Worm (Caenorhabditis elegans) whole organism, L3 larva: Measurements from ENCODE around the gene srg-64.

Experiments
- R02D3.7 ChIP-seq: fragments of 150-350 bp; optimal IDR thresholded peaks from 2 replicates; lab custom pipeline; 2014; ENCODE audit warnings: missing biosample characterization, missing genetic modification characterization
- ZK546.5 ChIP-seq: sonication (generic microtip); optimal IDR thresholded peaks from 2 replicates; lab custom pipeline; 2017; ENCODE audit warnings: missing biosample characterization, missing genetic modification characterization
- aly-2 ChIP-seq: fragments of 150-350 bp; optimal IDR thresholded peaks from 2 replicates; lab custom pipeline; 2014; ENCODE audit warnings: missing biosample characterization, missing genetic modification characterization
- ama-1 ChIP-seq: fragments of 150-350 bp; optimal IDR thresholded peaks from 2 replicates; lab custom pipeline; 2018
- ceh-16 ChIP-seq: sonication (generic microtip); optimal IDR thresholded peaks from 2 replicates; lab custom pipeline; 2017; ENCODE audit warnings: missing biosample characterization, missing genetic modification characterization
- ceh-28 ChIP-seq: fragments of 150-350 bp; optimal IDR thresholded peaks from 2 replicates; lab custom pipeline; 2014; ENCODE audit warnings: missing biosample characterization, missing genetic modification reagents, missing genetic modification characterization
- ceh-82 ChIP-seq: fragments of 150-350 bp; optimal IDR thresholded peaks from 2 replicates; lab custom pipeline; 2014; ENCODE audit warnings: missing biosample characterization, missing genetic modification characterization
- ceh-9 ChIP-seq: sonication (generic microtip); optimal IDR thresholded peaks from 2 replicates; lab custom pipeline; 2018; ENCODE audit warnings: missing biosample characterization, missing genetic modification characterization
- daf-12 ChIP-seq: fragments of 150-350 bp; optimal IDR thresholded peaks from 2 replicates; lab custom pipeline; 2014; ENCODE audit warnings: missing biosample characterization, missing genetic modification reagents, missing genetic modification characterization
- egl-27 ChIP-seq: sonication (generic microtip); optimal IDR thresholded peaks from 4 replicates; lab custom pipeline; 2017; ENCODE audit warnings: missing biosample characterization, missing genetic modification reagents, missing genetic modification characterization
- egl-5 ChIP-seq: fragments of 150-350 bp; optimal IDR thresholded peaks from 2 replicates; lab custom pipeline; 2017; ENCODE audit warnings: missing biosample characterization, missing genetic modification reagents, missing genetic modification characterization, inconsistent platforms
- elt-1 ChIP-seq: fragments of 150-350 bp; optimal IDR thresholded peaks from 2 replicates; lab custom pipeline; 2014; ENCODE audit warnings: missing biosample characterization, missing genetic modification characterization
- elt-2 ChIP-seq: sonication (generic microtip); optimal IDR thresholded peaks from 2 replicates; lab custom pipeline; 2016; ENCODE audit warnings: missing genetic modification reagents, mild to moderate bottlenecking, missing genetic modification characterization, missing compliant biosample characterization
- elt-3 ChIP-seq, 3 experiments: fragments of 150-350 bp in 1 of 3; sonication (generic microtip) in 2 of 3; optimal IDR thresholded peaks; 2 replicates in 2 of 3; 4 replicates in 1 of 3; lab custom pipeline; 2014 to 2017; ENCODE audit warnings: missing biosample characterization in 3 of 3, missing genetic modification characterization in 3 of 3
- fkh-10 ChIP-seq: sonication (generic microtip); optimal IDR thresholded peaks from 2 replicates; lab custom pipeline; 2017; ENCODE audit warnings: missing biosample characterization, missing genetic modification reagents, missing genetic modification characterization
- fos-1 ChIP-seq: fragments of 150-350 bp; optimal IDR thresholded peaks from 2 replicates; lab custom pipeline; 2014; ENCODE audit warnings: missing biosample characterization, missing genetic modification characterization
- hmg-11 ChIP-seq: sonication (generic microtip); optimal IDR thresholded peaks from 2 replicates; lab custom pipeline; 2016; ENCODE audit warnings: missing genetic modification characterization, missing compliant biosample characterization
- jun-1 ChIP-seq: fragments of 150-350 bp; optimal IDR thresholded peaks from 2 replicates; lab custom pipeline; 2014; ENCODE audit warnings: missing biosample characterization, missing genetic modification reagents, missing genetic modification characterization
- lin-15B ChIP-seq: fragments of 150-350 bp; optimal IDR thresholded peaks from 2 replicates; lab custom pipeline; 2014; ENCODE audit warnings: missing biosample characterization, missing genetic modification characterization
- lin-39 ChIP-seq: fragments of 150-350 bp; optimal IDR thresholded peaks from 2 replicates; lab custom pipeline; 2018; ENCODE audit warnings: missing biosample characterization, missing genetic modification reagents, missing genetic modification characterization
- lsy-12 ChIP-seq: sonication (generic microtip); optimal IDR thresholded peaks from 2 replicates; lab custom pipeline; 2016; ENCODE audit warnings: mild to moderate bottlenecking, missing genetic modification characterization, missing compliant biosample characterization
- mdl-1 ChIP-seq: fragments of 150-350 bp; optimal IDR thresholded peaks from 2 replicates; lab custom pipeline; 2014; ENCODE audit warnings: missing biosample characterization, missing genetic modification characterization
- mml-1 ChIP-seq: fragments of 150-350 bp; sonication (generic microtip); optimal IDR thresholded peaks from 3 replicates; lab custom pipeline; 2014; ENCODE audit warnings: missing biosample characterization, missing genetic modification characterization
- nfya-1 ChIP-seq: sonication (generic microtip); optimal IDR thresholded peaks from 2 replicates; lab custom pipeline; 2017; ENCODE audit warnings: missing genetic modification characterization, mild to moderate bottlenecking, missing compliant biosample characterization, antibody characterized with exemption, moderate library complexity; ENCODE audit not compliant: insufficient read depth
- nhr-11 ChIP-seq: fragments of 150-350 bp; optimal IDR thresholded peaks from 2 replicates; lab custom pipeline; 2014; ENCODE audit warnings: missing biosample characterization, missing genetic modification characterization
- nhr-12 ChIP-seq: fragments of 150-350 bp; optimal IDR thresholded peaks from 2 replicates; lab custom pipeline; 2014; ENCODE audit warnings: missing biosample characterization, missing genetic modification characterization
- nhr-23 ChIP-seq: fragments of 150-350 bp; optimal IDR thresholded peaks from 2 replicates; lab custom pipeline; 2014; ENCODE audit warnings: missing biosample characterization, missing genetic modification reagents, missing genetic modification characterization
- nhr-237 ChIP-seq: fragments of 150-350 bp; optimal IDR thresholded peaks from 2 replicates; lab custom pipeline; 2014; ENCODE audit warnings: missing biosample characterization, missing genetic modification characterization
- nhr-25 ChIP-seq: sonication (generic microtip); optimal IDR thresholded peaks from 2 replicates; lab custom pipeline; 2017; ENCODE audit warnings: missing biosample characterization, missing genetic modification characterization
- nhr-28 ChIP-seq: fragments of 150-350 bp; optimal IDR thresholded peaks from 2 replicates; lab custom pipeline; 2014; ENCODE audit warnings: missing biosample characterization, missing genetic modification characterization
- nhr-43 ChIP-seq: sonication (generic microtip); optimal IDR thresholded peaks from 2 replicates; lab custom pipeline; 2016; ENCODE audit warnings: mild to moderate bottlenecking, missing genetic modification characterization, missing compliant biosample characterization; ENCODE audit not compliant: poor library complexity, severe bottlenecking
- nhr-67 ChIP-seq: fragments of 150-350 bp; optimal IDR thresholded peaks from 2 replicates; lab custom pipeline; 2014; ENCODE audit warnings: missing biosample characterization, missing genetic modification characterization
- nhr-77 ChIP-seq: fragments of 150-350 bp; optimal IDR thresholded peaks from 2 replicates; lab custom pipeline; 2014; ENCODE audit warnings: missing biosample characterization, missing genetic modification characterization
- pha-4 ChIP-seq: fragments of 150-350 bp; optimal IDR thresholded peaks from 2 replicates; lab custom pipeline; 2014; ENCODE audit warnings: missing biosample characterization, missing genetic modification reagents, missing genetic modification characterization
- pqm-1 ChIP-seq: fragments of 150-350 bp; optimal IDR thresholded peaks from 2 replicates; lab custom pipeline; 2017; ENCODE audit warnings: missing biosample characterization, missing genetic modification characterization, inconsistent platforms
- sea-2 ChIP-seq: fragments of 150-350 bp; sonication (generic microtip); optimal IDR thresholded peaks from 4 replicates; lab custom pipeline; 2014; ENCODE audit warnings: missing biosample characterization, missing genetic modification reagents, missing genetic modification characterization
- skn-1 ChIP-seq: fragments of 150-350 bp; optimal IDR thresholded peaks from 2 replicates; lab custom pipeline; 2014; ENCODE audit warnings: missing biosample characterization, missing genetic modification characterization
- snpc-4 ChIP-seq: fragments of 150-350 bp; optimal IDR thresholded peaks from 2 replicates; lab custom pipeline; 2014; ENCODE audit warnings: missing biosample characterization, missing genetic modification characterization
- tbx-2 ChIP-seq: sonication (generic microtip); optimal IDR thresholded peaks from 2 replicates; lab custom pipeline; 2016; ENCODE audit warnings: mild to moderate bottlenecking, missing genetic modification characterization, missing compliant biosample characterization
- unc-39 ChIP-seq: sonication (generic microtip); optimal IDR thresholded peaks from 4 replicates; lab custom pipeline; 2017; ENCODE audit warnings: missing biosample characterization, missing genetic modification characterization
- unc-62 ChIP-seq: fragments of 150-350 bp; sonication (generic microtip); optimal IDR thresholded peaks from 4 replicates; lab custom pipeline; 2014; ENCODE audit warnings: missing biosample characterization, missing genetic modification reagents, missing genetic modification characterization
- zag-1 ChIP-seq: fragments of 150-350 bp; optimal IDR thresholded peaks from 2 replicates; lab custom pipeline; 2014; ENCODE audit warnings: missing biosample characterization, missing genetic modification characterization
- ztf-11 ChIP-seq: fragments of 150-350 bp; optimal IDR thresholded peaks from 2 replicates; lab custom pipeline; 2014; ENCODE audit warnings: missing biosample characterization, missing genetic modification characterization
- ztf-4 ChIP-seq: fragments of 150-350 bp; optimal IDR thresholded peaks from 2 replicates; lab custom pipeline; 2014; ENCODE audit warnings: missing biosample characterization, missing genetic modification characterization

Gene srg-64

DNA sequence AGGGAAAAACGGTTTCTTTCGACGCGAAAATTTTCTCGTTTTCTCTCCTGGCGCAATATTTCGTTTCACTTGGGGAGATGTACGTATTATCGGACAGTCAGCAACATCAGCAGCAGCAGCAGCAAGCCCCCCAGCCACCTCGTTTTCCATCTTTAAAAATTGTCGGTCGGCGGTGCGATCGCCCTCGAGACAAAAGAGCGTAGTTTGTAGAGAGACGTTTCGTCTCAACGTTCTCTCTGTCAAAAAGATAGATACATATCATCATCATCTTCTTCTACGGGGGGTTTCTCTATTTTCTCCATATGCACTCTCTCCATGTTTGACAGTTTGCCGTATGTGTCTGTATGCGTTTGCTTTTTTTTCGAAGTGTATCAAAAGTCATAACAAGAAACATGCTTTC is 30.8 kb downstream of the srg-64 start (continued):
- TF ChIP-seq ztf-11 (tag; lab: Kevin White, UChicago) (no peak), daf-12 (tag; lab: Kevin White, UChicago) (no peak), egl-5 (tag; lab: Kevin White, UChicago) (no peak), ceh-9 (tag; lab: Kevin White, UChicago) (no peak), fkh-10 (GFP tag; lab: Kevin White, UChicago) (no peak), lin-39 (tag; lab: Kevin White, UChicago) (no peak), nhr-67 (tag; lab: Kevin White, UChicago) (no peak), mml-1 (tag; lab: Kevin White, UChicago) (no peak), lsy-12 (tag; lab: Kevin White, UChicago) (no peak), nhr-25 (tag; lab: Kevin White, UChicago) (peak; percentile 72), nfya-1 (tag; lab: Kevin White, UChicago) (peak; percentile 16), ceh-82 (tag; lab: Kevin White, UChicago) (no peak)

DNA sequence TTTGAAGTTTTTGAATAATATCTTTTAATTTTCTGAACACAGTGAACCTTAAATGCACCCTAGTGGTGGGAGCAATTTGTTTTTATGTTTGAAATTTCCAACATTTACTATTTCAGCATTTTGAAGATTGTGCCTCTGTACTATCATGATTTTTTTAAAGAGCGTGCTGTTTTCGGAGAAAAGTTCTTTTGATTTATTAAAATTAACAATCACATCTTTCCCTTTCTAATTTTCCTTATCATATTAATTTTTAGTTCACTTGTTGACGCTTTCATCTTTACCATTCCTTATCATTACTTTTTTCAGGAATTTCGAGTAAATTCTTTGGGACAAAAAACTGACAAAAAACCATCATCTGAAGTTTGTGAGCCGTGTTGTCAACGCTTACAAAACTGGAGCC is 32.5 kb downstream of the srg-64 start, which contains the start of gene nhr-48:
nhr-48 (plus strand) TSS at position 301 of the 400 bp plus-strand sequence.
- no peak for TF ChIP-seq nhr-43 (tag; lab: Kevin White, UChicago)
- no peak for TF ChIP-seq zag-1 (tag; lab: Kevin White, UChicago)
- no peak for TF ChIP-seq nhr-23
- no peak for TF ChIP-seq nhr-12 (tag; lab: Kevin White, UChicago)
- no peak for TF ChIP-seq mdl-1 (tag; lab: Kevin White, UChicago)
- TF ChIP-seq pha-4 (tag; lab: Kevin White, UChicago): no peak
- no peak for TF ChIP-seq lsy-12 (tag; lab: Kevin White, UChicago)
- no peak for TF ChIP-seq snpc-4
- TF ChIP-seq sea-2 (GFP tag; lab: Kevin White, UChicago): no peak
- no peak for TF ChIP-seq daf-12 (tag; lab: Kevin White, UChicago)
- TF ChIP-seq R02D3.7 (tag; lab: Kevin White, UChicago): no peak
- no peak for TF ChIP-seq nhr-77 (tag; lab: Kevin White, UChicago)
- TF ChIP-seq egl-27 (tag; lab: Kevin White, UChicago): no peak
- TF ChIP-seq nhr-25 (tag; lab: Kevin White, UChicago): no peak
- no peak for TF ChIP-seq ama-1 (lab: Kevin White, UChicago)
- TF ChIP-seq ZK546.5 (tag; lab: Kevin White, UChicago): no peak
- TF ChIP-seq nhr-28 (tag; lab: Kevin White, UChicago): no peak
- TF ChIP-seq pqm-1: no peak
- no peak for TF ChIP-seq ceh-9 (tag; lab: Kevin White, UChicago)
- no peak for TF ChIP-seq ceh-82 (tag; lab: Kevin White, UChicago)

DNA sequence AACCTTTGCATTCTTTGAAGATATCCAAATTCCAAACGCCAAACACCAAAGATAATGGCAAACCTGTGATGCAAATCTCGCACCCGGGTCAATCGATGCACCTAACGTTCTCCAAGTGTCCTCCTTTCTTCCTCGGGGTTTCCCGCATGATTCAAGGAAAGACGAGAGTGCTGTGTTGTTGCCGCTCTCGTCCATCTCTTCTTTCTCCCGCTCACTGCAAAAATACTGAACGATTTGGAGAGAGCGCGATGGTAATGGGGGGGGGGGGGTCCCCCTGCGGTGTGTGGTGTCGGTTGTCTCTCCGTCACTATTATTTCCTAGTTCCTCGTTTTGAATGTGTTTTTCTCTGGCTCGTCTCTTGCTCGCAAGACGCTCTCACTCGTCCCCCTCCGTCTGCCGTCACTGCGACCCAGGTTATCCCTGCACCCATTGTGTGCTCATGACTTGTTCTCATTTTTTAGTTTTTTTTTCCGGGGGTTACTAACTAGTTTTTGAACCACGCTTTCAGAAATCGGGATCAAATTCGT is 33.0 kb downstream of the srg-64 start:
- TF ChIP-seq unc-39 (tag; lab: Kevin White, UChicago): no peak
- no peak for TF ChIP-seq sea-2 (GFP tag; lab: Kevin White, UChicago)
- TF ChIP-seq mdl-1 (tag; lab: Kevin White, UChicago): peak; percentile 88
- TF ChIP-seq nhr-11 (tag; lab: Kevin White, UChicago): peak; percentile 83
- TF ChIP-seq ceh-28 (tag; lab: Kevin White, UChicago): peak; percentile 77
- TF ChIP-seq lsy-12 (tag; lab: Kevin White, UChicago): peak; percentile 48
- no peak for TF ChIP-seq ZK546.5 (tag; lab: Kevin White, UChicago)
- no peak for TF ChIP-seq ceh-9 (tag; lab: Kevin White, UChicago)
- peak; percentile 86 for TF ChIP-seq nfya-1 (tag; lab: Kevin White, UChicago)
- TF ChIP-seq zag-1 (tag; lab: Kevin White, UChicago): no peak
- TF ChIP-seq pqm-1: peak; percentile 59
- no peak for TF ChIP-seq aly-2
- TF ChIP-seq lin-15B (tag; lab: Kevin White, UChicago): peak; percentile 49
- TF ChIP-seq egl-5 (tag; lab: Kevin White, UChicago): peak; percentile 65
- TF ChIP-seq snpc-4: peak; percentile 84
- TF ChIP-seq elt-1 (tag; lab: Kevin White, UChicago): peak; percentile 51
- no peak for TF ChIP-seq ztf-11 (tag; lab: Kevin White, UChicago)
- TF ChIP-seq nhr-67 (tag; lab: Kevin White, UChicago): no peak
- peak; percentile 97 for TF ChIP-seq lin-39 (tag; lab: Kevin White, UChicago)
- peak; percentile 61 for TF ChIP-seq unc-62
- TF ChIP-seq fos-1 (tag; lab: Kevin White, UChicago): peak; percentile 16
- peak; percentile 90 for TF ChIP-seq jun-1 (tag; lab: Kevin White, UChicago)
- no peak for TF ChIP-seq nhr-77 (tag; lab: Kevin White, UChicago)
- no peak for TF ChIP-seq nhr-237
- no peak for TF ChIP-seq nhr-12 (tag; lab: Kevin White, UChicago)
- no peak for TF ChIP-seq nhr-25 (tag; lab: Kevin White, UChicago)
- peak; percentile 83 for TF ChIP-seq fkh-10 (GFP tag; lab: Kevin White, UChicago)
- TF ChIP-seq ama-1 (lab: Kevin White, UChicago): peak; percentile 61
- TF ChIP-seq ceh-16: no peak
- TF ChIP-seq elt-3 (tag; optimal IDR thresholded peaks at IDR 0.05; lab: Kevin White, UChicago): no peak
- no peak for TF ChIP-seq daf-12 (tag; lab: Kevin White, UChicago)
- no peak for TF ChIP-seq ztf-4 (tag; lab: Kevin White, UChicago)
- TF ChIP-seq elt-2: peak; percentile 61
- peak; percentile 44 for TF ChIP-seq tbx-2 (tag; lab: Kevin White, UChicago)
- peak; percentile 55 for TF ChIP-seq nhr-43 (tag; lab: Kevin White, UChicago)
- TF ChIP-seq egl-27 (tag; lab: Kevin White, UChicago): peak; percentile 93
- TF ChIP-seq mml-1 (tag; lab: Kevin White, UChicago): no peak
- TF ChIP-seq skn-1 (tag; lab: Kevin White, UChicago): peak; percentile 58
- TF ChIP-seq R02D3.7 (tag; lab: Kevin White, UChicago): peak; percentile 47
- TF ChIP-seq hmg-11 (tag; lab: Kevin White, UChicago): peak; percentile 79
